Worm (Caenorhabditis elegans) whole organism, L1 larva: Measurements from ENCODE around the gene smi-1.

ENCODE experiments used
- F16B12.6 ChIP-seq: fragments of 150-350 bp; optimal IDR thresholded peaks from 2 replicates; lab custom pipeline; 2014; ENCODE audit warnings: missing biosample characterization, missing genetic modification characterization
- alr-1 ChIP-seq: fragments of 200-800 bp; sonication (Bioruptor generic); optimal IDR thresholded peaks from 2 replicates; lab custom pipeline; 2018; ENCODE audit warnings: borderline replicate concordance, mild to moderate bottlenecking, missing genetic modification characterization, missing compliant biosample characterization
- ceh-82 ChIP-seq, 3 experiments: fragments of 150-350 bp in 1 of 3; sonication (generic microtip) in 2 of 3; optimal IDR thresholded peaks; 2 replicates each; lab custom pipeline; 2014 to 2017; ENCODE audit warnings: missing biosample characterization in 3 of 3, missing genetic modification characterization in 3 of 3
- elt-2 ChIP-seq: sonication (generic microtip); optimal IDR thresholded peaks from 2 replicates; lab custom pipeline; 2016; ENCODE audit warnings: missing genetic modification characterization, mild to moderate bottlenecking, inconsistent platforms, missing compliant biosample characterization, missing genetic modification reagents
- jun-1 ChIP-seq: fragments of 150-350 bp; optimal IDR thresholded peaks from 2 replicates; lab custom pipeline; 2014; ENCODE audit warnings: missing biosample characterization, missing genetic modification reagents, missing genetic modification characterization
- lin-15B ChIP-seq: fragments of 150-350 bp; sonication (generic microtip); optimal IDR thresholded peaks from 3 replicates; lab custom pipeline; 2014; ENCODE audit warnings: missing biosample characterization, missing genetic modification characterization
- nhr-12 ChIP-seq: sonication (generic microtip); optimal IDR thresholded peaks from 2 replicates; lab custom pipeline; 2017; ENCODE audit warnings: missing biosample characterization, missing genetic modification characterization
- sptf-1 ChIP-seq: fragments of 150-350 bp; optimal IDR thresholded peaks from 2 replicates; lab custom pipeline; 2014; ENCODE audit warnings: missing biosample characterization, missing genetic modification characterization
- unc-62 ChIP-seq: fragments of 150-350 bp; optimal IDR thresholded peaks from 2 replicates; lab custom pipeline; 2014; ENCODE audit warnings: missing biosample characterization, missing genetic modification reagents, missing genetic modification characterization
- ztf-11 ChIP-seq, 2 experiments: sonication (generic microtip); optimal IDR thresholded peaks; 2 replicates each; lab custom pipeline; 2016 to 2017; ENCODE audit warnings: missing genetic modification characterization in 2 of 2, missing biosample characterization in 1 of 2, missing compliant biosample characterization in 1 of 2

- TF ChIP-seq F16B12.6 (tag; lab: Kevin White, UChicago) = no peak
- no peak for TF ChIP-seq ztf-11 (tag; optimal IDR thresholded peaks at IDR 0.05; lab: Kevin White, UChicago)
- no peak for TF ChIP-seq elt-2
- TF ChIP-seq lin-15B (tag; lab: Kevin White, UChicago) = no peak
- no peak for TF ChIP-seq sptf-1 (tag; lab: Kevin White, UChicago)
- no peak for TF ChIP-seq alr-1
- TF ChIP-seq nhr-12 (tag; lab: Kevin White, UChicago) = no peak
- TF ChIP-seq unc-62 (GFP tag; lab: Kevin White, UChicago) = no peak
- no peak for TF ChIP-seq ceh-82 (tag; optimal IDR thresholded peaks at IDR 0.05; lab: Kevin White, UChicago)
- TF ChIP-seq jun-1 (tag; lab: Kevin White, UChicago) = no peak
Observed at ce11 chrIII:1833984-1834563, 44.1 kb upstream of the smi-1 start, which contains the start of gene rexd-1.
